Fruit fly (Drosophila melanogaster): ENCODE measurements around the gene Prosbeta2.

DNA sequence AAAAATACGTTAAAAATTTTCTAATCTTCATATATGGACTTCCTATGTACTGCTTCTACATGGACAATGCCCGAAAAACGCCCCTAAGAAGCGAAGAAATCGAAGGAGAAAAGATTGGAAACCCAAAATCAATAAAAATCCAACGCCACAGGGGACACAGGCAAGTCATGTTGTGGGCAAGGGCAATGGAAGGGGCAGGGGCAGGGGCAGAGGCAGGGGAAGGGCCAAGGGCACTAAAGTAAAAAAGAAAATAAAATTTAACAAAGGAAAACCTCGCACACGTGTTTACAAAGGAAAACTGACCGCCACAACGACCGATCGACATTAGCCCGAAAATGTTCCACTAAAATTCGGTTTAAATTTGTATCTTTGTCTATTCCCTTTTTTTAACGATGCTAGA, 37.0 kb upstream of the Prosbeta2 start:
- TF ChIP-seq Hr96 (GFP tag; optimal IDR thresholded peaks at IDR 0.05) (no peak), CG7045 (GFP tag; optimal IDR thresholded peaks at IDR 0.05) (no peak)

Data from whole organism, adult.